Worm (Caenorhabditis elegans): Measurements from ENCODE around the gene F37C4.8.

Gene F37C4.8

ce11 chrIV:3876955-3877354 lies 4.1 kb downstream of the F37C4.8 start:
- no peak for TF ChIP-seq ceh-36 (tag; optimal IDR thresholded peaks at IDR 0.05)

- no peak for TF ChIP-seq ets-7 (tag; optimal IDR thresholded peaks at IDR 0.05)
- no peak for TF ChIP-seq hnd-1 (tag; optimal IDR thresholded peaks at IDR 0.05)
- TF ChIP-seq ama-1 (optimal IDR thresholded peaks at IDR 0.05), result no peak
- TF ChIP-seq pes-1 (GFP tag; IDR thresholded peaks at IDR 0.05), result no peak
- no peak for TF ChIP-seq tbx-37 (GFP tag; conservative IDR thresholded peaks at IDR 0.05)
- no peak for TF ChIP-seq ceh-13 (GFP tag; optimal IDR thresholded peaks at IDR 0.05)
Observed at ce11 chrIV:3875260-3875659, 5.8 kb downstream of the F37C4.8 start.

ce11 chrIV:3874417-3874816 lies 6.6 kb downstream of the F37C4.8 start:
- TF ChIP-seq tbx-37 (GFP tag; conservative IDR thresholded peaks at IDR 0.05), result no peak
- no peak for TF ChIP-seq aly-1 (tag; optimal IDR thresholded peaks at IDR 0.05)
- TF ChIP-seq hnd-1 (tag; optimal IDR thresholded peaks at IDR 0.05), result no peak
- TF ChIP-seq pes-1 (GFP tag; IDR thresholded peaks at IDR 0.05), result no peak
- TF ChIP-seq ets-7 (tag; optimal IDR thresholded peaks at IDR 0.05), result no peak
- no peak for TF ChIP-seq tra-4 (tag; optimal IDR thresholded peaks at IDR 0.05)
- no peak for TF ChIP-seq ceh-36 (tag; optimal IDR thresholded peaks at IDR 0.05)
- no peak for TF ChIP-seq ceh-13 (GFP tag; optimal IDR thresholded peaks at IDR 0.05)
- TF ChIP-seq scrt-1 (GFP tag; IDR thresholded peaks at IDR 0.05), result no peak

ce11 chrIV:3873706-3874105 lies 7.3 kb downstream of the F37C4.8 start, which contains the start of gene F37C4.5:
F37C4.5 (minus strand) TSS chrIV:3873806.
- TF ChIP-seq hnd-1 (tag; optimal IDR thresholded peaks at IDR 0.05), result no peak
- TF ChIP-seq tbx-11 (GFP tag; IDR thresholded peaks at IDR 0.05), result no peak
- no peak for TF ChIP-seq ceh-36 (tag; optimal IDR thresholded peaks at IDR 0.05)
- TF ChIP-seq ets-7 (tag; optimal IDR thresholded peaks at IDR 0.05), result no peak
- TF ChIP-seq ceh-13 (GFP tag; optimal IDR thresholded peaks at IDR 0.05), result no peak
- TF ChIP-seq hmbx-1 (tag; optimal IDR thresholded peaks at IDR 0.05), result no peak
- no peak for TF ChIP-seq hmg-4 (GFP tag; optimal IDR thresholded peaks at IDR 0.05)
- TF ChIP-seq ama-1 (optimal IDR thresholded peaks at IDR 0.05), result no peak
- TF ChIP-seq pes-1 (GFP tag; IDR thresholded peaks at IDR 0.05), result no peak
- TF ChIP-seq flt-1 (GFP tag; IDR thresholded peaks at IDR 0.05), result no peak
- TF ChIP-seq tbx-37 (GFP tag; conservative IDR thresholded peaks at IDR 0.05), result no peak
- no peak for TF ChIP-seq F13C5.2 (tag; optimal IDR thresholded peaks at IDR 0.05)
- TF ChIP-seq tra-4 (tag; optimal IDR thresholded peaks at IDR 0.05), result no peak
- TF ChIP-seq B0310.2 (tag; optimal IDR thresholded peaks at IDR 0.05), result no peak
- TF ChIP-seq scrt-1 (GFP tag; IDR thresholded peaks at IDR 0.05), result no peak

ce11 chrIV:3873195-3873594 lies 7.8 kb downstream of the F37C4.8 start:
- TF ChIP-seq sea-1 (GFP tag; conservative IDR thresholded peaks at IDR 0.05), result no peak
- no peak for TF ChIP-seq hmg-4 (GFP tag; optimal IDR thresholded peaks at IDR 0.05)
- no peak for TF ChIP-seq B0310.2 (tag; optimal IDR thresholded peaks at IDR 0.05)

ce11 chrIV:3869875-3870274 lies 11.1 kb downstream of the F37C4.8 start:
- TF ChIP-seq pes-1 (GFP tag; IDR thresholded peaks at IDR 0.05) (no peak), ets-7 (tag; optimal IDR thresholded peaks at IDR 0.05) (no peak), ceh-13 (GFP tag; optimal IDR thresholded peaks at IDR 0.05) (no peak), hmbx-1 (tag; optimal IDR thresholded peaks at IDR 0.05) (no peak), aly-1 (tag; optimal IDR thresholded peaks at IDR 0.05) (no peak), hnd-1 (tag; optimal IDR thresholded peaks at IDR 0.05) (no peak), sea-1 (GFP tag; conservative IDR thresholded peaks at IDR 0.05) (no peak), F13C5.2 (tag; optimal IDR thresholded peaks at IDR 0.05) (no peak), ama-1 (optimal IDR thresholded peaks at IDR 0.05) (no peak), flt-1 (GFP tag; IDR thresholded peaks at IDR 0.05) (no peak), tbx-37 (GFP tag; conservative IDR thresholded peaks at IDR 0.05) (no peak), hmg-4 (GFP tag; optimal IDR thresholded peaks at IDR 0.05) (no peak)

ce11 chrIV:3867252-3867651 lies 13.8 kb downstream of the F37C4.8 start, which contains the start of gene F37C4.4:
F37C4.4 (plus strand) TSS chrIV:3867309.
- TF ChIP-seq hmg-4 (GFP tag; optimal IDR thresholded peaks at IDR 0.05) (no peak), ceh-13 (GFP tag; optimal IDR thresholded peaks at IDR 0.05) (no peak)

- no peak for TF ChIP-seq scrt-1 (GFP tag; IDR thresholded peaks at IDR 0.05)
- TF ChIP-seq F13C5.2 (tag; optimal IDR thresholded peaks at IDR 0.05), result no peak
- TF ChIP-seq hnd-1 (tag; optimal IDR thresholded peaks at IDR 0.05), result no peak
- no peak for TF ChIP-seq aly-1 (tag; optimal IDR thresholded peaks at IDR 0.05)
- TF ChIP-seq pes-1 (GFP tag; IDR thresholded peaks at IDR 0.05), result no peak
Observed at ce11 chrIV:3866018-3866417, 15.0 kb downstream of the F37C4.8 start.

ce11 chrIV:3864944-3865343 lies 16.1 kb downstream of the F37C4.8 start, which contains the start of gene aat-8:
aat-8 (minus strand) TSS chrIV:3865044.
- TF ChIP-seq ama-1 (optimal IDR thresholded peaks at IDR 0.05) (no peak), pes-1 (GFP tag; IDR thresholded peaks at IDR 0.05) (no peak), ets-7 (tag; optimal IDR thresholded peaks at IDR 0.05) (no peak)

- TF ChIP-seq tra-4 (tag; optimal IDR thresholded peaks at IDR 0.05) (no peak), F13C5.2 (tag; optimal IDR thresholded peaks at IDR 0.05) (no peak), ceh-36 (tag; optimal IDR thresholded peaks at IDR 0.05) (no peak), ama-1 (optimal IDR thresholded peaks at IDR 0.05) (no peak), aly-1 (tag; optimal IDR thresholded peaks at IDR 0.05) (no peak), tbx-11 (GFP tag; IDR thresholded peaks at IDR 0.05) (no peak), flt-1 (GFP tag; IDR thresholded peaks at IDR 0.05) (no peak), ceh-13 (GFP tag; optimal IDR thresholded peaks at IDR 0.05) (no peak), B0310.2 (tag; optimal IDR thresholded peaks at IDR 0.05) (no peak), hnd-1 (tag; optimal IDR thresholded peaks at IDR 0.05) (no peak), hmg-4 (GFP tag; optimal IDR thresholded peaks at IDR 0.05) (no peak), tbx-37 (GFP tag; conservative IDR thresholded peaks at IDR 0.05) (no peak), hmbx-1 (tag; optimal IDR thresholded peaks at IDR 0.05) (no peak), scrt-1 (GFP tag; IDR thresholded peaks at IDR 0.05) (no peak), sea-1 (GFP tag; conservative IDR thresholded peaks at IDR 0.05) (no peak), ets-7 (tag; optimal IDR thresholded peaks at IDR 0.05) (no peak), pes-1 (GFP tag; IDR thresholded peaks at IDR 0.05) (no peak)
Observed at ce11 chrIV:3862948-3863347, 18.1 kb downstream of the F37C4.8 start.
